Worm (Caenorhabditis elegans) whole organism, mixed stage, embryonic: ENCODE results near the gene gst-41.

Experiments used
- M03D4.4 ChIP-seq: sonication (generic microtip); optimal IDR thresholded peaks from 2 replicates; lab custom pipeline; 2017; ENCODE audit warnings: mild to moderate bottlenecking, missing genetic modification characterization, missing compliant biosample characterization
- bed-3 ChIP-seq: fragments of 200-800 bp; sonication (Bioruptor generic); optimal IDR thresholded peaks from 3 replicates; lab custom pipeline; 2018; ENCODE audit warnings: mild to moderate bottlenecking, missing genetic modification characterization, moderate library complexity, missing compliant biosample characterization
- blmp-1 ChIP-seq: fragments of 150-350 bp; optimal IDR thresholded peaks from 2 replicates; lab custom pipeline; 2014; ENCODE audit warnings: missing biosample characterization, missing genetic modification characterization
- ceh-39 ChIP-seq: fragments of 150-350 bp; optimal IDR thresholded peaks from 2 replicates; lab custom pipeline; 2014; ENCODE audit warnings: missing biosample characterization, missing genetic modification characterization
- ceh-83 ChIP-seq: fragments of 200-800 bp; sonication (Bioruptor generic); optimal IDR thresholded peaks from 2 replicates; lab custom pipeline; 2018; ENCODE audit warnings: mild to moderate bottlenecking, missing genetic modification characterization, missing compliant biosample characterization
- ces-1 ChIP-seq: fragments of 150-350 bp; optimal IDR thresholded peaks from 2 replicates; lab custom pipeline; 2014; ENCODE audit warnings: missing biosample characterization, missing genetic modification reagents, missing genetic modification characterization
- cnd-1 ChIP-seq: fragments of 200-800 bp; sonication (Bioruptor generic); optimal IDR thresholded peaks from 2 replicates; lab custom pipeline; 2018; ENCODE audit warnings: mild to moderate bottlenecking, missing genetic modification characterization, missing compliant biosample characterization
- drap-1 ChIP-seq: fragments of 200-800 bp; sonication (Bioruptor generic); optimal IDR thresholded peaks from 3 replicates; lab custom pipeline; 2018; ENCODE audit warnings: mild to moderate bottlenecking, missing genetic modification characterization, missing compliant biosample characterization
- elt-1 ChIP-seq: sonication (generic microtip); optimal IDR thresholded peaks from 2 replicates; lab custom pipeline; 2017; ENCODE audit warnings: missing genetic modification characterization, mild to moderate bottlenecking, missing compliant biosample characterization, antibody characterized with exemption, moderate library complexity, borderline replicate concordance; ENCODE audit not compliant: insufficient read depth
- elt-3 ChIP-seq: fragments of 150-350 bp; optimal IDR thresholded peaks from 2 replicates; lab custom pipeline; 2014; ENCODE audit warnings: missing biosample characterization, missing genetic modification characterization
- ham-2 ChIP-seq: fragments of 200-800 bp; sonication (Bioruptor generic); optimal IDR thresholded peaks from 2 replicates; lab custom pipeline; 2018; ENCODE audit warnings: mild to moderate bottlenecking, missing genetic modification characterization, missing compliant biosample characterization
- lin-32 ChIP-seq: fragments of 200-800 bp; sonication (Bioruptor generic); optimal IDR thresholded peaks from 2 replicates; lab custom pipeline; 2018; ENCODE audit warnings: mild to moderate bottlenecking, missing genetic modification characterization, missing compliant biosample characterization
- mab-5 ChIP-seq: fragments of 150-350 bp; optimal IDR thresholded peaks from 2 replicates; lab custom pipeline; 2014; ENCODE audit warnings: missing biosample characterization, missing genetic modification characterization
- mep-1 ChIP-seq: fragments of 150-350 bp; optimal IDR thresholded peaks from 2 replicates; lab custom pipeline; 2017; ENCODE audit warnings: missing biosample characterization, missing genetic modification reagents, missing genetic modification characterization, inconsistent platforms
- mls-2 ChIP-seq: sonication (generic microtip); optimal IDR thresholded peaks from 2 replicates; lab custom pipeline; 2016; ENCODE audit warnings: mild to moderate bottlenecking, missing genetic modification characterization, moderate library complexity, missing compliant biosample characterization
- nhr-2 ChIP-seq: fragments of 150-350 bp; optimal IDR thresholded peaks from 2 replicates; lab custom pipeline; 2014; ENCODE audit warnings: missing biosample characterization, missing genetic modification characterization
- nhr-237 ChIP-seq: fragments of 150-350 bp; optimal IDR thresholded peaks from 2 replicates; lab custom pipeline; 2014; ENCODE audit warnings: missing biosample characterization, missing genetic modification characterization
- nhr-28 ChIP-seq: fragments of 150-350 bp; optimal IDR thresholded peaks from 2 replicates; lab custom pipeline; 2014; ENCODE audit warnings: missing biosample characterization, missing genetic modification characterization
- nhr-76 ChIP-seq: sonication (generic microtip); optimal IDR thresholded peaks from 2 replicates; lab custom pipeline; 2017; ENCODE audit warnings: missing biosample characterization, missing genetic modification characterization
- pha-4 ChIP-seq: fragments of 150-350 bp; optimal IDR thresholded peaks from 2 replicates; lab custom pipeline; 2018; ENCODE audit warnings: missing biosample characterization, missing genetic modification reagents, missing genetic modification characterization
- sem-2 ChIP-seq: fragments of 200-800 bp; sonication (Bioruptor generic); optimal IDR thresholded peaks from 2 replicates; lab custom pipeline; 2018; ENCODE audit warnings: mild to moderate bottlenecking, missing genetic modification characterization, missing compliant biosample characterization
- snpc-4 ChIP-seq: fragments of 150-350 bp; optimal IDR thresholded peaks from 2 replicates; lab custom pipeline; 2014; ENCODE audit warnings: missing biosample characterization, missing genetic modification characterization
- sptf-1 ChIP-seq: sonication (generic microtip); optimal IDR thresholded peaks from 2 replicates; lab custom pipeline; 2017; ENCODE audit warnings: mild to moderate bottlenecking, missing genetic modification characterization, moderate library complexity, missing compliant biosample characterization
- unc-120 ChIP-seq: sonication (generic microtip); optimal IDR thresholded peaks from 2 replicates; lab custom pipeline; 2017; ENCODE audit warnings: missing genetic modification characterization, missing compliant biosample characterization; ENCODE audit not compliant: poor library complexity, severe bottlenecking
- unc-62 ChIP-seq: fragments of 150-350 bp; optimal IDR thresholded peaks from 2 replicates; lab custom pipeline; 2014; ENCODE audit warnings: missing biosample characterization, missing genetic modification reagents, missing genetic modification characterization
- zip-8 ChIP-seq: fragments of 150-350 bp; optimal IDR thresholded peaks from 2 replicates; lab custom pipeline; 2014; ENCODE audit warnings: missing biosample characterization, missing genetic modification characterization
- ztf-11 ChIP-seq: fragments of 150-350 bp; optimal IDR thresholded peaks from 2 replicates; lab custom pipeline; 2014; ENCODE audit warnings: missing biosample characterization, missing genetic modification characterization

Gene gst-41

DNA sequence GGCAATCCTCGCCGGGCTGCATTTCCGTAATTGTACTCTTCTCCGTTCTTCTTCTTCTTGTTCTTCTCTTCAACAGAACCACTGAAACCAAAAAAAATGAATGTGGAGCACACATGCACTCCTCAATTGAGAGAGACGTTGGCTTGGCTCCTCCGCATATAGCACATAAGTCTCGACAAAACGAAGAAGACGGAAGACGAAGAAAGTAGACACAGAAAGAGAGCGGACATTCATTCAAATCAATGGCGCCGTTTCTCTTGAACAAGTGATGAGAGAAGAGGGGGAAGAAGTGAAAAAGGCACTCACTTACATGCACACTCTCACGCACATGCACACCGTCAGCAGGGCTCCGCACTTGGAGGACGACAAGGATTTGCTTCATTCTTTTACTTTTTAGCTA is 38.4 kb upstream of the gst-41 start, which contains the start of gene F25E5.9:
F25E5.9 (minus strand) TSS at position 382 of the 400 bp plus-strand sequence.
- TF ChIP-seq sptf-1 (tag; lab: Kevin White, UChicago), result no peak
- TF ChIP-seq, all 35 proteins: peak for 0

DNA sequence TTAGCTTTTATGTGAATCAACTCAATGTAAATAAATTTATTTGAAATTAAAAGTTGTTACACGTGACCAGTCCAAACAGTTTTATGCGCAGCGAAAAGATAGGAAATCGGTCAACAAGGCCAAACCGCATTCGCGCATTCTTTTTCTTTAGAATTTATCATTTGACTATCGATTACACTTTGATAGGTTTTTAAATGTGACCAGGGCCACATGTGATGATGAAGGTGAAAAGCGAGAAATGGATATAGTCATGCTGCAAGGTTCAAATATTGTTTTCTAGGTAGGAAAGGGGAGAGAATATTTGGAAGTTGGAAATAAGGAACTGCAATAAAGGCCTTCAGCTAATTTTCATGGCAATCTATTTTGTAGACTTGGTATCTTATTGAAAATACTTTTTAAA is 37.8 kb upstream of the gst-41 start:
- TF ChIP-seq nhr-76 (tag; lab: Kevin White, UChicago) (no peak), ceh-83 (GFP tag; lab: Kevin White, UChicago) (no peak), elt-1 (tag; lab: Kevin White, UChicago) (no peak), pha-4 (tag; lab: Kevin White, UChicago) (no peak), ces-1 (GFP tag; lab: Kevin White, UChicago) (no peak), nhr-28 (tag; lab: Kevin White, UChicago) (no peak), mls-2 (tag; lab: Kevin White, UChicago) (no peak), ceh-39 (tag; lab: Kevin White, UChicago) (no peak), lin-32 (GFP tag; lab: Kevin White, UChicago) (no peak), unc-62 (GFP tag; lab: Kevin White, UChicago) (no peak), ztf-11 (tag; lab: Kevin White, UChicago) (no peak), elt-3 (tag; lab: Kevin White, UChicago) (no peak), unc-120 (tag; lab: Kevin White, UChicago) (no peak), nhr-237 (tag; lab: Kevin White, UChicago) (no peak), mab-5 (no peak), snpc-4 (tag; lab: Kevin White, UChicago) (no peak), nhr-2 (tag; lab: Kevin White, UChicago) (no peak), drap-1 (GFP tag; lab: Kevin White, UChicago) (no peak)

DNA sequence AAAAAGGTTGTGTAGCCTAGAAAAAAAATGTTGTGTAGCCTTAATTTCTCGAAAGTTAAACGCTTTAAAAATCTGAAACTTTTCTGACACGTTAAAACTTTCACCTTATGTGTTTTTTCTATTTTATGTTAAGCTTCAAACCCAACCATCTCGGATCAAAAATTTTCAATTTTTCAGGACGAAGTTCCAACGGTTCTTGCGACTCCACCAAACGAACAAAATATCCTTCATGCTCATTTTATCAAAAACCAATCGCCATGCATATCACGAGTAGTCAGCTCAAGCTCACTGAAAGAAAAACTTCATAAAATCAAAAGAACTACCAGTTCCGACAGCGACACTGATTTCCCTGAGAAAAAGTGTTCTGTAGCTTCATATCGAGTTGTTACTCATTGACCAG is 37.4 kb upstream of the gst-41 start:
- TF ChIP-seq bed-3 (GFP tag; lab: Kevin White, UChicago) (no peak), mab-5 (no peak), nhr-28 (tag; lab: Kevin White, UChicago) (no peak), unc-120 (tag; lab: Kevin White, UChicago) (no peak), nhr-76 (tag; lab: Kevin White, UChicago) (no peak), ceh-39 (tag; lab: Kevin White, UChicago) (no peak), ztf-11 (tag; lab: Kevin White, UChicago) (no peak)

ce11 chrV:7435376-7436204 is 36.5 kb upstream of the gst-41 start, which contains the start of the genes ddo-2 and F25E5.8:
TSS of gene ddo-2 (minus strand) at chrV:7435705.
TSS of gene F25E5.8 (plus strand) at chrV:7435930.
- no peak for TF ChIP-seq drap-1 (GFP tag; lab: Kevin White, UChicago)
- TF ChIP-seq nhr-237 (tag; lab: Kevin White, UChicago), result no peak
- no peak for TF ChIP-seq elt-1 (tag; lab: Kevin White, UChicago)
- TF ChIP-seq ceh-83 (GFP tag; lab: Kevin White, UChicago), result no peak
- TF ChIP-seq blmp-1 (tag; lab: Kevin White, UChicago), result no peak
- no peak for TF ChIP-seq zip-8
- no peak for TF ChIP-seq ham-2 (GFP tag; lab: Kevin White, UChicago)

- TF ChIP-seq cnd-1 (tag; lab: Kevin White, UChicago) (no peak), nhr-237 (tag; lab: Kevin White, UChicago) (no peak), zip-8 (no peak), mab-5 (no peak), ceh-39 (tag; lab: Kevin White, UChicago) (no peak), unc-62 (GFP tag; lab: Kevin White, UChicago) (no peak)
These were observed 35.8 kb upstream of the gst-41 start for ce11 chrV:7434805-7435363.

DNA sequence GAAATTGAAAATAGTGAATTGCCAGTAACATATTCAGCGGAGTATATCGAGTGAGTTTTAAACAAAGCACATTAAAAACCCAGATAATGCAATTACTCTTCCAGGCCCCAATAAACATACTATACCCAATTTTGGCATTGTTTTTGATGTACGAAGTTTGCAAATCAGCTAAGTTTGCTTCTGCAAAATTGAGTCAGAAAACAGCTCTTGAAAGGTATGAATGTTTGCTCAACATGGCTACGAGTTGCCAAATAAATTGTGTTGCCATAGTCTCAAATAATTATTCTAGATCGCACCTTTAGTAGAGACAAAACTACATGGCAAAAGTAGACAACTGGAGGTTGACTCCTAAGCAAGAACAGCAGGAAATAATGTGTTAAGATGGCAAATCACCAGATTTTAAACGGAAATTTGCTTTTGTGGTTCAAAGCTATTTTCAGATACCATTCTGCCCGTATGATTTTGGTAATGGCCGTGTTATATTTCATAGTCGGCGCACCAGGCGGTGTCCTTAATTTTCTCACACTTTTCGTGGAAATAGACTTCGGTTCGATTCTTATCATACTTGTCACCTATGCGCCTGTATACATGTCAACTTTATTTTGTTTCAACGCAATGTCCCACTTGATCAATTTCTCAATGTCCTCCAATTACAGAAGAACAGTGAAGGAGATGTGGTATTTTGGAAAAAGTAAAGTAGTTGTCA is 33.5 kb upstream of the gst-41 start:
- TF ChIP-seq mep-1 (no peak), nhr-237 (tag; lab: Kevin White, UChicago) (no peak), zip-8 (no peak), elt-3 (tag; lab: Kevin White, UChicago) (no peak), M03D4.4 (tag; lab: Kevin White, UChicago) (no peak), unc-62 (GFP tag; lab: Kevin White, UChicago) (no peak), drap-1 (GFP tag; lab: Kevin White, UChicago) (no peak), pha-4 (tag; lab: Kevin White, UChicago) (no peak), sem-2 (GFP tag; lab: Kevin White, UChicago) (no peak)
